Fruit fly (Drosophila melanogaster) whole organism, prepupa: ENCODE data around the gene CG34242.

Source experiments
- Blimp-1 ChIP-seq: fragments of 200-800 bp; sonication (Bioruptor generic); optimal IDR thresholded peaks from 3 replicates; lab custom pipeline; 2017; ENCODE audit warnings: missing biosample characterization, missing genetic modification characterization, mild to moderate bottlenecking, moderate library complexity, missing genetic modification reagents
- CG10631 ChIP-seq: fragments of 200-800 bp; sonication (Bioruptor generic); optimal IDR thresholded peaks from 2 replicates; lab custom pipeline; 2016; ENCODE audit warnings: missing biosample characterization, missing genetic modification characterization
- CG11294 ChIP-seq: fragments of 200-800 bp; sonication (Bioruptor generic); IDR thresholded peaks from 2 replicates; pipeline ENCODE4 v1.3.6; 2022; ENCODE audit warnings: missing biosample characterization, missing genetic modification characterization
- CG11762 ChIP-seq: fragments of 200-800 bp; sonication (Bioruptor generic); optimal IDR thresholded peaks from 3 replicates; lab custom pipeline; 2016; ENCODE audit warnings: missing biosample characterization, missing genetic modification characterization; ENCODE audit not compliant: insufficient read depth
- CG15336 ChIP-seq: fragments of 200-800 bp; sonication (Bioruptor generic); IDR thresholded peaks from 2 replicates; pipeline ENCODE4 v1.3.6; 2022; ENCODE audit warnings: missing biosample characterization, missing genetic modification characterization
- CG1621 ChIP-seq: fragments of 200-800 bp; sonication (Bioruptor generic); optimal IDR thresholded peaks from 3 replicates; lab custom pipeline; 2018; ENCODE audit warnings: missing biosample characterization, mild to moderate bottlenecking, missing genetic modification characterization
- CG16779 ChIP-seq: fragments of 200-800 bp; sonication (Bioruptor generic); optimal IDR thresholded peaks from 3 replicates; lab custom pipeline; 2017; ENCODE audit warnings: missing biosample characterization, mild to moderate bottlenecking, missing genetic modification characterization
- CG3032 ChIP-seq: fragments of 200-800 bp; optimal IDR thresholded peaks from 2 replicates; lab custom pipeline; 2019; ENCODE audit warnings: missing biosample characterization, mild to moderate bottlenecking, missing genetic modification characterization, moderate library complexity
- CG31627 ChIP-seq: fragments of 200-800 bp; sonication (Bioruptor generic); optimal IDR thresholded peaks from 3 replicates; lab custom pipeline; 2016; ENCODE audit warnings: missing biosample characterization, missing genetic modification characterization
- CG32006 ChIP-seq: fragments of 200-800 bp; sonication (Bioruptor generic); optimal IDR thresholded peaks from 3 replicates; lab custom pipeline; 2017; ENCODE audit warnings: missing biosample characterization, mild to moderate bottlenecking, missing genetic modification characterization
- CG3919 ChIP-seq: fragments of 200-800 bp; sonication (Bioruptor generic); optimal IDR thresholded peaks from 3 replicates; lab custom pipeline; 2016; ENCODE audit warnings: missing biosample characterization, missing genetic modification characterization
- CG6163 ChIP-seq: fragments of 200-800 bp; sonication (Bioruptor generic); IDR thresholded peaks from 3 replicates; pipeline ENCODE4 v1.3.6; 2022; ENCODE audit warnings: missing biosample characterization, missing genetic modification characterization
- CG6792 ChIP-seq: fragments of 200-800 bp; sonication (Bioruptor generic); optimal IDR thresholded peaks from 3 replicates; lab custom pipeline; 2016; ENCODE audit warnings: missing biosample characterization, missing genetic modification characterization
- CG6808 ChIP-seq: fragments of 200-800 bp; sonication (Bioruptor generic); optimal IDR thresholded peaks from 3 replicates; lab custom pipeline; 2017; ENCODE audit warnings: missing biosample characterization, missing genetic modification characterization, mild to moderate bottlenecking, moderate library complexity, missing genetic modification reagents
- CG6854 ChIP-seq: fragments of 200-800 bp; sonication (Bioruptor generic); optimal IDR thresholded peaks from 2 replicates; lab custom pipeline; 2017; ENCODE audit warnings: missing biosample characterization, mild to moderate bottlenecking, missing genetic modification characterization
- CG8119 ChIP-seq: fragments of 200-800 bp; sonication (Bioruptor generic); IDR thresholded peaks from 3 replicates; pipeline ENCODE4 v1.3.6; 2022; ENCODE audit warnings: missing biosample characterization, missing genetic modification characterization
- Eip78C ChIP-seq: fragments of 200-800 bp; sonication (Bioruptor generic); peaks from one replicate; lab custom pipeline; 2016; ENCODE audit warnings: missing biosample characterization, missing genetic modification characterization
- Hr39 ChIP-seq: fragments of 200-800 bp; sonication (Bioruptor generic); optimal IDR thresholded peaks from 2 replicates; lab custom pipeline; 2016; ENCODE audit warnings: missing biosample characterization, missing genetic modification characterization
- Lpt ChIP-seq: fragments of 200-800 bp; sonication (Bioruptor generic); optimal IDR thresholded peaks from 3 replicates; lab custom pipeline; 2016; ENCODE audit warnings: missing biosample characterization, missing genetic modification characterization
- Met ChIP-seq: fragments of 200-800 bp; sonication (Bioruptor generic); optimal IDR thresholded peaks from 3 replicates; lab custom pipeline; 2016; ENCODE audit warnings: missing biosample characterization, missing genetic modification characterization
- Smox ChIP-seq: fragments of 200-800 bp; sonication (Bioruptor generic); optimal IDR thresholded peaks from 3 replicates; lab custom pipeline; 2016; ENCODE audit warnings: missing biosample characterization, missing genetic modification characterization
- acj6 ChIP-seq: fragments of 200-800 bp; sonication (Bioruptor generic); optimal IDR thresholded peaks from 3 replicates; lab custom pipeline; 2016; ENCODE audit warnings: missing biosample characterization, missing genetic modification characterization
- eg ChIP-seq: fragments of 200-800 bp; sonication (Bioruptor generic); IDR thresholded peaks from 3 replicates; pipeline ENCODE4 v1.3.6; 2022; ENCODE audit warnings: missing biosample characterization, missing genetic modification characterization
- esn ChIP-seq: fragments of 200-800 bp; sonication (Bioruptor generic); optimal IDR thresholded peaks from 2 replicates; lab custom pipeline; 2016; ENCODE audit warnings: missing biosample characterization, mild to moderate bottlenecking, missing genetic modification characterization, moderate library complexity
- fd59A ChIP-seq: fragments of 200-800 bp; sonication (Bioruptor generic); optimal IDR thresholded peaks from 2 replicates; lab custom pipeline; 2017; ENCODE audit warnings: missing biosample characterization, mild to moderate bottlenecking, missing genetic modification characterization, missing genetic modification reagents
- lz ChIP-seq: fragments of 200-800 bp; sonication (Bioruptor generic); optimal IDR thresholded peaks from 3 replicates; lab custom pipeline; 2016; ENCODE audit warnings: missing biosample characterization, missing genetic modification characterization
- net ChIP-seq: fragments of 200-800 bp; sonication (Bioruptor generic); optimal IDR thresholded peaks from 3 replicates; lab custom pipeline; 2016; ENCODE audit warnings: missing biosample characterization, missing genetic modification characterization
- pdm3 ChIP-seq: fragments of 200-800 bp; sonication (Bioruptor generic); optimal IDR thresholded peaks from 3 replicates; lab custom pipeline; 2016; ENCODE audit warnings: missing biosample characterization, missing genetic modification characterization
- salr ChIP-seq, 2 experiments: fragments of 200-800 bp; sonication (Bioruptor generic); optimal IDR thresholded peaks; 3 replicates each; lab custom pipeline; 2016 to 2018; ENCODE audit warnings: missing biosample characterization in 2 of 2, missing genetic modification characterization in 2 of 2, mild to moderate bottlenecking in 1 of 2
- spab ChIP-seq: fragments of 200-800 bp; sonication (Bioruptor generic); optimal IDR thresholded peaks from 2 replicates; lab custom pipeline; 2017; ENCODE audit warnings: missing biosample characterization, mild to moderate bottlenecking, missing genetic modification characterization, missing genetic modification reagents
- ss ChIP-seq, 2 experiments: fragments of 200-800 bp; sonication (Bioruptor generic); optimal IDR thresholded peaks; 2 replicates in 1 of 2; 3 replicates in 1 of 2; lab custom pipeline; 2017 to 2018; ENCODE audit warnings: mild to moderate bottlenecking in 2 of 2, missing biosample characterization in 2 of 2, missing genetic modification characterization in 2 of 2, moderate library complexity in 1 of 2
- svp ChIP-seq: fragments of 200-800 bp; sonication (Bioruptor generic); peaks from one replicate; lab custom pipeline; 2016; ENCODE audit warnings: missing biosample characterization, missing genetic modification characterization
- topi ChIP-seq: fragments of 200-800 bp; sonication (Bioruptor generic); optimal IDR thresholded peaks from 3 replicates; lab custom pipeline; 2016; ENCODE audit warnings: missing biosample characterization, missing genetic modification characterization
- vri ChIP-seq: fragments of 200-800 bp; sonication (Bioruptor generic); optimal IDR thresholded peaks from 3 replicates; lab custom pipeline; 2016; ENCODE audit warnings: missing biosample characterization, mild to moderate bottlenecking, missing genetic modification characterization

The CG34242 gene

dm6 chr3L:12572366-12572765 lies 38.6 kb downstream of the CG34242 start, which contains the start of gene sowah (continued):
- TF ChIP-seq CG15336 (GFP tag; lab: Robert Waterston, UW) = 0 out of 2 replicates have a peak, but pooled peaks have one; percentile 14
- TF ChIP-seq CG10631 (GFP tag; lab: Kevin White, UChicago) = no peak
- TF ChIP-seq salr (GFP tag; optimal IDR thresholded peaks at IDR 0.05; lab: Kevin White, UChicago) = peak in 1 of 2 experiments; percentile 37
- no peak for TF ChIP-seq CG6163 (GFP tag; lab: Robert Waterston, UW)
- TF ChIP-seq CG3919 = peak; percentile 41
- no peak for TF ChIP-seq net
- peak; percentile 32 for TF ChIP-seq esn (GFP tag; lab: Kevin White, UChicago)
- TF ChIP-seq CG11762 (GFP tag; lab: Kevin White, UChicago) = no peak
- peak; percentile 41 for TF ChIP-seq Hr39 (GFP tag; lab: Kevin White, UChicago)
- TF ChIP-seq CG32006 = peak; percentile 22
- TF ChIP-seq pdm3 (GFP tag; lab: Kevin White, UChicago) = peak; percentile 15
- TF ChIP-seq acj6 (GFP tag; lab: Kevin White, UChicago) = no peak
- TF ChIP-seq topi (GFP tag; lab: Kevin White, UChicago) = peak; percentile 39
- TF ChIP-seq Met (GFP tag; lab: Kevin White, UChicago) = peak; percentile 35
- peak; percentile 58 for TF ChIP-seq CG3032 (tag; lab: Kevin White, UChicago)

dm6 chr3L:12574867-12575266 lies 41.1 kb downstream of the CG34242 start:
- no peak for TF ChIP-seq CG1621 (tag; lab: Kevin White, UChicago)
- peak; percentile 22 for TF ChIP-seq spab (GFP tag; lab: Kevin White, UChicago)
- TF ChIP-seq CG6808 = peak; percentile 20
- TF ChIP-seq CG10631 (GFP tag; lab: Kevin White, UChicago) = peak; percentile 5
- TF ChIP-seq CG3919 = peak; percentile 13
- no peak for TF ChIP-seq Blimp-1 (GFP tag; lab: Kevin White, UChicago)
- TF ChIP-seq CG6163 (GFP tag; lab: Robert Waterston, UW) = peak; percentile 64; the same call in 2 of the 3 replicates
- TF ChIP-seq Eip78C = peak; percentile 73

dm6 chr3L:12580212-12580676 lies 46.4 kb downstream of the CG34242 start, which contains the start of gene ara:
TSS of gene ara (plus strand) at chr3L:12580672.
- TF ChIP-seq topi (GFP tag; lab: Kevin White, UChicago) = no peak
- TF ChIP-seq CG6854 (GFP tag; lab: Kevin White, UChicago) = peak; percentile 38
- no peak for TF ChIP-seq fd59A (GFP tag; lab: Kevin White, UChicago)
- TF ChIP-seq CG6163 (GFP tag; lab: Robert Waterston, UW) = peak; percentile 37; the same call in 2 of the 3 replicates
- TF ChIP-seq Blimp-1 (GFP tag; lab: Kevin White, UChicago) = peak; percentile 44
- peak; percentile 59 for TF ChIP-seq svp (GFP tag; lab: Kevin White, UChicago)
- no peak for TF ChIP-seq CG6792 (GFP tag; lab: Kevin White, UChicago)
- TF ChIP-seq CG8119 (GFP tag; lab: Robert Waterston, UW) = 0 out of 3 replicates have a peak, but pooled peaks have one; percentile 37
- no peak for TF ChIP-seq lz (GFP tag; lab: Kevin White, UChicago)
- no peak for TF ChIP-seq pdm3 (GFP tag; lab: Kevin White, UChicago)
- no peak for TF ChIP-seq CG31627 (GFP tag; lab: Kevin White, UChicago)
- TF ChIP-seq CG1621 (tag; lab: Kevin White, UChicago) = peak; percentile 81
- no peak for TF ChIP-seq Smox
- no peak for TF ChIP-seq Lpt (GFP tag; lab: Kevin White, UChicago)
- no peak for TF ChIP-seq CG32006
- peak; percentile 8 to 22 for TF ChIP-seq ss (GFP tag; optimal IDR thresholded peaks at IDR 0.05; lab: Kevin White, UChicago)
- TF ChIP-seq Met (GFP tag; lab: Kevin White, UChicago) = no peak
- 0 out of 2 replicates have a peak, but pooled peaks have one; percentile 14 for TF ChIP-seq CG15336 (GFP tag; lab: Robert Waterston, UW)
- TF ChIP-seq vri (GFP tag; lab: Kevin White, UChicago) = no peak
- peak; percentile 28 for TF ChIP-seq CG3919
- TF ChIP-seq CG11294 (GFP tag; lab: Robert Waterston, UW) = no peak
- no peak for TF ChIP-seq CG16779 (tag; lab: Kevin White, UChicago)
- no peak for TF ChIP-seq CG10631 (GFP tag; lab: Kevin White, UChicago)
- no peak for TF ChIP-seq eg
